Fruit fly (Drosophila melanogaster): ENCODE measurements around the gene CG45049.

DNA sequence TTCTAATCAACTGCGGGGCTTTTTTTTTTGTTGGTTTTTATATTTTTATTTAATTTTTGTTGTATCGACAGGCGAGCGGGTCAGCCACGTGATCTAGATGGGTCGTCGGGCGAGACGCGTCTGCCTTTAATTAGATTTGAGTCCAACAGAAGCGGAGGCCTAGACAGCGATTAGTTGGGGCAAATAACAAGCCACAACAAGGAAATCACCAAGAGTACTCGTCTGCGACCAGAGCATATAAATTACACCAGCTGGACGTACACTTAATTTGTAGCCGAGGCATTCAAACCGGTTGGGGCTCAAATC is 41.9 kb upstream of the CG45049 start:
- TF ChIP-seq usp (GFP tag; optimal IDR thresholded peaks at IDR 0.05) = no peak
- TF ChIP-seq CG8478 (optimal IDR thresholded peaks at IDR 0.05) = no peak
- no peak for TF ChIP-seq EcR (GFP tag; optimal IDR thresholded peaks at IDR 0.05)
- TF ChIP-seq psq (optimal IDR thresholded peaks at IDR 0.05) = no peak
- TF ChIP-seq pan (optimal IDR thresholded peaks at IDR 0.05) = no peak
- no peak for TF ChIP-seq Dll (optimal IDR thresholded peaks at IDR 0.05)

Measured in whole organism.